Fruit fly (Drosophila melanogaster) whole organism, embryonic: ENCODE data around the gene Grx5.

ENCODE experiments used
- ATbp ChIP-seq: fragments of 200-800 bp; sonication (Bioruptor generic); optimal IDR thresholded peaks from 2 replicates; lab custom pipeline; 2017; ENCODE audit warnings: missing biosample characterization, mild to moderate bottlenecking, missing genetic modification characterization, missing genetic modification reagents
- Atf-2 ChIP-seq: fragments of 200-800 bp; sonication (Bioruptor generic); optimal IDR thresholded peaks from 2 replicates; lab custom pipeline; 2016; ENCODE audit warnings: missing biosample characterization, missing genetic modification characterization
- Atf6 ChIP-seq: fragments of 200-800 bp; sonication (Bioruptor generic); IDR thresholded peaks from 2 replicates; pipeline ENCODE4 v1.3.6; 2022; ENCODE audit warnings: missing biosample characterization, missing genetic modification characterization
- B-H2 ChIP-seq: fragments of 200-800 bp; sonication (Bioruptor generic); optimal IDR thresholded peaks from 2 replicates; lab custom pipeline; 2018; ENCODE audit warnings: missing biosample characterization, mild to moderate bottlenecking, missing genetic modification characterization
- Bdp1 ChIP-seq: fragments of 200-800 bp; sonication (Bioruptor generic); optimal IDR thresholded peaks from 3 replicates; lab custom pipeline; 2016; ENCODE audit warnings: missing biosample characterization, missing genetic modification characterization
- CG10267 ChIP-seq: fragments of 200-800 bp; sonication (Bioruptor generic); optimal IDR thresholded peaks from 2 replicates; lab custom pipeline; 2018; ENCODE audit warnings: missing biosample characterization, mild to moderate bottlenecking, missing genetic modification characterization, moderate library complexity
- CG11456 ChIP-seq: fragments of 200-800 bp; sonication (Bioruptor generic); IDR thresholded peaks from 3 replicates; pipeline ENCODE4 v1.3.6; 2022; ENCODE audit warnings: missing biosample characterization, missing genetic modification characterization
- CG11560 ChIP-seq: fragments of 200-800 bp; sonication (Bioruptor generic); IDR thresholded peaks from 3 replicates; pipeline ENCODE4 v1.3.6; 2022; ENCODE audit warnings: missing biosample characterization, missing genetic modification characterization
- CG11696 ChIP-seq: fragments of 200-800 bp; sonication (Bioruptor generic); IDR thresholded peaks from 2 replicates; pipeline ENCODE4 v1.3.6; 2022; ENCODE audit warnings: missing biosample characterization, missing genetic modification characterization
- CG1233 ChIP-seq: fragments of 200-800 bp; sonication (Bioruptor generic); optimal IDR thresholded peaks from 4 replicates; lab custom pipeline; 2018; ENCODE audit warnings: missing biosample characterization, mild to moderate bottlenecking, missing genetic modification characterization
- CG12391 ChIP-seq: fragments of 200-800 bp; sonication (Bioruptor generic); optimal IDR thresholded peaks from 3 replicates; lab custom pipeline; 2018; ENCODE audit warnings: missing biosample characterization, mild to moderate bottlenecking, missing genetic modification characterization, moderate library complexity
- CG12942 ChIP-seq: fragments of 200-800 bp; sonication (Bioruptor generic); optimal IDR thresholded peaks from 3 replicates; lab custom pipeline; 2016; ENCODE audit warnings: missing biosample characterization, missing genetic modification characterization
- CG15514 ChIP-seq: fragments of 200-800 bp; sonication (Bioruptor generic); optimal IDR thresholded peaks from 3 replicates; lab custom pipeline; 2017; ENCODE audit warnings: missing biosample characterization, missing genetic modification characterization, mild to moderate bottlenecking, moderate library complexity, missing genetic modification reagents
- CG16779 ChIP-seq: fragments of 200-800 bp; sonication (Bioruptor generic); IDR thresholded peaks from 2 replicates; pipeline ENCODE4 v1.3.6; 2022; ENCODE audit warnings: missing biosample characterization, missing genetic modification characterization
- CG17568 ChIP-seq: fragments of 200-800 bp; sonication (Bioruptor generic); optimal IDR thresholded peaks from 2 replicates; lab custom pipeline; 2018; ENCODE audit warnings: missing biosample characterization, mild to moderate bottlenecking, missing genetic modification characterization, moderate library complexity
- CG18599 ChIP-seq: fragments of 200-800 bp; sonication (Bioruptor generic); optimal IDR thresholded peaks from 3 replicates; lab custom pipeline; 2017; ENCODE audit warnings: missing biosample characterization, missing genetic modification characterization, mild to moderate bottlenecking, moderate library complexity, missing genetic modification reagents
- CG3838 ChIP-seq: fragments of 200-800 bp; sonication (Bioruptor generic); optimal IDR thresholded peaks from 3 replicates; lab custom pipeline; 2016; ENCODE audit warnings: missing biosample characterization, missing genetic modification characterization
- CG3847 ChIP-seq: fragments of 200-800 bp; sonication (Bioruptor generic); IDR thresholded peaks from 2 replicates; pipeline ENCODE4 v1.3.6; 2022; ENCODE audit warnings: missing biosample characterization, missing genetic modification characterization
- CG4820 ChIP-seq: fragments of 200-800 bp; sonication (Bioruptor generic); optimal IDR thresholded peaks from 3 replicates; lab custom pipeline; 2016; ENCODE audit warnings: missing biosample characterization, missing genetic modification characterization
- CG6272 ChIP-seq: fragments of 200-800 bp; sonication (Bioruptor generic); IDR thresholded peaks from 2 replicates; pipeline ENCODE4 v1.3.6; 2022; ENCODE audit warnings: missing biosample characterization, missing genetic modification characterization
- CG6654 ChIP-seq: fragments of 200-800 bp; sonication (Bioruptor generic); optimal IDR thresholded peaks from 2 replicates; lab custom pipeline; 2017; ENCODE audit warnings: missing biosample characterization, mild to moderate bottlenecking, missing genetic modification characterization
- CG6683 ChIP-seq: fragments of 200-800 bp; sonication (Bioruptor generic); optimal IDR thresholded peaks from 2 replicates; lab custom pipeline; 2017; ENCODE audit warnings: missing biosample characterization, mild to moderate bottlenecking, missing genetic modification characterization, missing genetic modification reagents
- CG6813 ChIP-seq: fragments of 200-800 bp; sonication (Bioruptor generic); optimal IDR thresholded peaks from 2 replicates; lab custom pipeline; 2017; ENCODE audit warnings: missing biosample characterization, missing genetic modification characterization, mild to moderate bottlenecking, moderate library complexity, missing genetic modification reagents
- CG7372 ChIP-seq: fragments of 200-800 bp; sonication (Bioruptor generic); IDR thresholded peaks from 2 replicates; pipeline ENCODE4 v1.3.6; 2022; ENCODE audit warnings: missing biosample characterization, missing genetic modification characterization
- CG7786 ChIP-seq: fragments of 200-800 bp; sonication (Bioruptor generic); optimal IDR thresholded peaks from 2 replicates; lab custom pipeline; 2016; ENCODE audit warnings: missing biosample characterization, missing genetic modification characterization
- CG7987 ChIP-seq: fragments of 200-800 bp; sonication (Bioruptor generic); optimal IDR thresholded peaks from 2 replicates; lab custom pipeline; 2018; ENCODE audit warnings: missing biosample characterization, mild to moderate bottlenecking, missing genetic modification characterization, moderate library complexity
- CG8089 ChIP-seq: fragments of 200-800 bp; sonication (Bioruptor generic); optimal IDR thresholded peaks from 3 replicates; lab custom pipeline; 2016; ENCODE audit warnings: missing biosample characterization, missing genetic modification characterization
- Camta ChIP-seq: fragments of 200-800 bp; sonication (Bioruptor generic); optimal IDR thresholded peaks from 2 replicates; lab custom pipeline; 2016; ENCODE audit warnings: missing biosample characterization, missing genetic modification characterization
- Ets65A ChIP-seq: fragments of 200-800 bp; sonication (Bioruptor generic); peaks from one replicate; lab custom pipeline; 2016; ENCODE audit warnings: missing biosample characterization, missing genetic modification characterization
- H2.0 ChIP-seq: fragments of 200-800 bp; sonication (Bioruptor generic); IDR thresholded peaks from 2 replicates; pipeline ENCODE4 v1.3.6; 2022; ENCODE audit warnings: missing biosample characterization, missing genetic modification characterization
- Hand ChIP-seq: fragments of 200-800 bp; sonication (Bioruptor generic); optimal IDR thresholded peaks from 2 replicates; lab custom pipeline; 2017; ENCODE audit warnings: mild to moderate bottlenecking, missing biosample characterization, missing genetic modification reagents, missing genetic modification characterization
- Hr51 ChIP-seq, 2 experiments: fragments of 200-800 bp; sonication (Bioruptor generic); optimal IDR thresholded peaks; 2 replicates in 1 of 2; 3 replicates in 1 of 2; lab custom pipeline; 2016 to 2018; ENCODE audit warnings: missing biosample characterization in 2 of 2, missing genetic modification characterization in 2 of 2, mild to moderate bottlenecking in 1 of 2, moderate library complexity in 1 of 2
- NC2β ChIP-seq: fragments of 200-800 bp; sonication (Bioruptor generic); optimal IDR thresholded peaks from 2 replicates; lab custom pipeline; 2016; ENCODE audit warnings: missing biosample characterization, missing genetic modification characterization
- NFAT ChIP-seq: fragments of 200-800 bp; sonication (Bioruptor generic); IDR thresholded peaks from 2 replicates; pipeline ENCODE4 v1.3.6; 2022; ENCODE audit warnings: missing biosample characterization, missing genetic modification characterization
- Poxn ChIP-seq: fragments of 200-800 bp; sonication (Bioruptor generic); IDR thresholded peaks from 2 replicates; pipeline ENCODE4 v1.3.6; 2022; ENCODE audit warnings: missing biosample characterization, missing genetic modification characterization
- Rfx ChIP-seq: fragments of 200-800 bp; sonication (Bioruptor generic); IDR thresholded peaks from 2 replicates; pipeline ENCODE4 v1.3.6; 2022; ENCODE audit warnings: missing biosample characterization, missing genetic modification characterization
- Sox100B ChIP-seq: fragments of 200-800 bp; sonication (Bioruptor generic); optimal IDR thresholded peaks from 3 replicates; lab custom pipeline; 2018; ENCODE audit warnings: missing biosample characterization, mild to moderate bottlenecking, missing genetic modification characterization
- TFAM ChIP-seq: fragments of 200-800 bp; sonication (Bioruptor generic); optimal IDR thresholded peaks from 2 replicates; lab custom pipeline; 2017; ENCODE audit warnings: missing biosample characterization, missing genetic modification characterization, inconsistent platforms
- Taf1 ChIP-seq: fragments of 200-800 bp; sonication (Bioruptor generic); IDR thresholded peaks from 2 replicates; pipeline ENCODE4 v1.3.6; 2022; ENCODE audit warnings: missing biosample characterization, missing genetic modification characterization
- aop ChIP-seq: fragments of 200-800 bp; sonication (Bioruptor generic); IDR thresholded peaks from 2 replicates; pipeline ENCODE4 v1.3.6; 2022; ENCODE audit warnings: missing biosample characterization, missing genetic modification characterization
- ewg ChIP-seq: fragments of 200-800 bp; sonication (Bioruptor generic); optimal IDR thresholded peaks from 3 replicates; lab custom pipeline; 2017; ENCODE audit warnings: mild to moderate bottlenecking, missing biosample characterization, missing genetic modification reagents, missing genetic modification characterization
- fd102C ChIP-seq: fragments of 200-800 bp; sonication (Bioruptor generic); optimal IDR thresholded peaks from 2 replicates; lab custom pipeline; 2018; ENCODE audit warnings: missing biosample characterization, mild to moderate bottlenecking, missing genetic modification characterization, moderate library complexity
- hkb ChIP-seq, 2 experiments: fragments of 200-800 bp in 1 of 2; fragments of >200 bp in 1 of 2; sonication (Bioruptor generic) in 1 of 2; IDR thresholded peaks in 1 of 2; optimal IDR thresholded peaks in 1 of 2; 2 replicates each; pipeline versions ENCODE4 v1.3.6 to Lab custom; 2017 to 2022; ENCODE audit warnings: missing biosample characterization in 1 of 2, missing genetic modification characterization in 1 of 2
- knrl ChIP-seq: fragments of 200-800 bp; sonication (Bioruptor generic); IDR thresholded peaks from 3 replicates; pipeline ENCODE4 v1.3.6; 2022; ENCODE audit warnings: missing biosample characterization, missing genetic modification characterization; ENCODE audit not compliant: partially characterized antibody
- lbe ChIP-seq: fragments of 200-800 bp; sonication (Bioruptor generic); optimal IDR thresholded peaks from 2 replicates; lab custom pipeline; 2016; ENCODE audit warnings: missing biosample characterization, mild to moderate bottlenecking, missing genetic modification characterization
- lmd ChIP-seq: fragments of 200-800 bp; sonication (Bioruptor generic); IDR thresholded peaks from 2 replicates; pipeline ENCODE4 v1.3.6; 2022; ENCODE audit warnings: missing biosample characterization, missing genetic modification characterization
- pb ChIP-seq: fragments of 200-800 bp; sonication (Bioruptor generic); optimal IDR thresholded peaks from 3 replicates; lab custom pipeline; 2016; ENCODE audit warnings: missing biosample characterization, missing genetic modification characterization
- psq ChIP-seq: fragments of 200-800 bp; sonication (Bioruptor generic); optimal IDR thresholded peaks from 2 replicates; lab custom pipeline; 2017; ENCODE audit warnings: missing biosample characterization, missing genetic modification characterization
- repo ChIP-seq: fragments of 200-800 bp; sonication (Bioruptor generic); optimal IDR thresholded peaks from 2 replicates; lab custom pipeline; 2016; ENCODE audit warnings: missing biosample characterization, missing genetic modification characterization
- row ChIP-seq: fragments of 200-800 bp; sonication (Bioruptor generic); IDR thresholded peaks from 3 replicates; pipeline ENCODE4 v1.3.6; 2022; ENCODE audit warnings: missing biosample characterization, missing genetic modification characterization
- tio ChIP-seq: fragments of 200-800 bp; sonication (Bioruptor generic); optimal IDR thresholded peaks from 2 replicates; lab custom pipeline; 2017; ENCODE audit warnings: missing biosample characterization, missing genetic modification characterization, inconsistent platforms

Gene Grx5

dm6 chrX:14812239-14812638, 25.8 kb downstream of the Grx5 start:
- no peak for TF ChIP-seq Rfx (GFP tag; lab: Robert Waterston, UW)
- no peak for TF ChIP-seq lbe
- TF ChIP-seq CG3847 (GFP tag; lab: Robert Waterston, UW), result 0 out of 2 replicates have a peak, but pooled peaks have one; percentile 25
- no peak for TF ChIP-seq NFAT (GFP tag; lab: Robert Waterston, UW)
- no peak for TF ChIP-seq Bdp1 (GFP tag; lab: Kevin White, UChicago)
- 0 out of 2 replicates have a peak, but pooled peaks have one; percentile 13 for TF ChIP-seq Atf6 (GFP tag; lab: Robert Waterston, UW)
- TF ChIP-seq CG7786, result no peak
- TF ChIP-seq tio (GFP tag; lab: Kevin White, UChicago), result peak; percentile 12
- TF ChIP-seq CG18599 (GFP tag; lab: Kevin White, UChicago), result no peak
- TF ChIP-seq CG6654 (GFP tag; lab: Kevin White, UChicago), result no peak
- no peak for TF ChIP-seq CG17568
- no peak for TF ChIP-seq Poxn (GFP tag; lab: Robert Waterston, UW)
- TF ChIP-seq CG1233 (GFP tag; lab: Kevin White, UChicago), result no peak
- no peak for TF ChIP-seq hkb (optimal IDR thresholded peaks at IDR 0.05; lab: Kevin White, UChicago)
- TF ChIP-seq hkb (GFP tag; IDR thresholded peaks at IDR 0.05; lab: Robert Waterston, UW), result peak; percentile 56; the same call in 1 of the 2 replicates
- peak in 1 of 2 experiments; percentile 23 for TF ChIP-seq Hr51 (GFP tag; optimal IDR thresholded peaks at IDR 0.05; lab: Kevin White, UChicago)
- TF ChIP-seq CG8089 (GFP tag; lab: Kevin White, UChicago), result no peak
- no peak for TF ChIP-seq B-H2 (GFP tag; lab: Kevin White, UChicago)
- peak; percentile 13; the same call in 1 of the 2 replicates for TF ChIP-seq lmd (GFP tag; lab: Robert Waterston, UW)
- TF ChIP-seq Ets65A (GFP tag; lab: Kevin White, UChicago), result no peak
- TF ChIP-seq CG15514, result no peak
- no peak for TF ChIP-seq Taf1 (GFP tag; lab: Robert Waterston, UW)
- no peak for TF ChIP-seq CG11456
- TF ChIP-seq CG12391, result no peak
- no peak for TF ChIP-seq Sox100B
- TF ChIP-seq CG12942 (GFP tag; lab: Kevin White, UChicago), result no peak
- no peak for TF ChIP-seq pb (GFP tag; lab: Kevin White, UChicago)
- no peak for TF ChIP-seq Hand (GFP tag; lab: Kevin White, UChicago)
- no peak for TF ChIP-seq ewg (GFP tag; lab: Kevin White, UChicago)
- TF ChIP-seq CG4820 (GFP tag; lab: Kevin White, UChicago), result no peak
- no peak for TF ChIP-seq CG7372
- TF ChIP-seq knrl (GFP tag; lab: Robert Waterston, UW), result no peak
- TF ChIP-seq psq (GFP tag; lab: Kevin White, UChicago), result no peak
- TF ChIP-seq aop (GFP tag; lab: Robert Waterston, UW), result no peak
- TF ChIP-seq CG3838 (GFP tag; lab: Kevin White, UChicago), result no peak
- TF ChIP-seq TFAM (GFP tag; lab: Kevin White, UChicago), result no peak
- TF ChIP-seq repo (GFP tag; lab: Kevin White, UChicago), result no peak
- no peak for TF ChIP-seq CG11560
- no peak for TF ChIP-seq CG11696
- no peak for TF ChIP-seq CG6683 (GFP tag; lab: Kevin White, UChicago)
- TF ChIP-seq Camta (GFP tag; lab: Kevin White, UChicago), result no peak
- no peak for TF ChIP-seq CG6272 (GFP tag; lab: Robert Waterston, UW)
- no peak for TF ChIP-seq ATbp (GFP tag; lab: Kevin White, UChicago)
- TF ChIP-seq row, result peak; percentile 50; the same call in 2 of the 3 replicates
- TF ChIP-seq H2.0 (GFP tag; lab: Robert Waterston, UW), result no peak
- no peak for TF ChIP-seq NC2β (GFP tag; lab: Kevin White, UChicago)
- TF ChIP-seq CG7987 (GFP tag; lab: Kevin White, UChicago), result no peak
- no peak for TF ChIP-seq CG10267 (tag; lab: Kevin White, UChicago)
- TF ChIP-seq CG16779, result no peak
- TF ChIP-seq CG6813 (GFP tag; lab: Kevin White, UChicago), result no peak
- no peak for TF ChIP-seq fd102C (GFP tag; lab: Kevin White, UChicago)
- TF ChIP-seq Atf-2, result no peak
